Worm (Caenorhabditis elegans) whole organism, L2 larva: ENCODE results near the gene ZC204.13.

Source experiments
- aly-2 ChIP-seq: fragments of 150-350 bp; optimal IDR thresholded peaks from 2 replicates; lab custom pipeline; 2014; ENCODE audit warnings: missing biosample characterization, missing genetic modification characterization
- elt-3 ChIP-seq: sonication (generic microtip); optimal IDR thresholded peaks from 2 replicates; lab custom pipeline; 2017; ENCODE audit warnings: missing biosample characterization, missing genetic modification characterization
- nhr-77 ChIP-seq: fragments of 150-350 bp; optimal IDR thresholded peaks from 2 replicates; lab custom pipeline; 2014; ENCODE audit warnings: missing biosample characterization, missing genetic modification characterization
- unc-62 ChIP-seq: fragments of 150-350 bp; optimal IDR thresholded peaks from 2 replicates; lab custom pipeline; 2014; ENCODE audit warnings: missing biosample characterization, missing genetic modification reagents, missing genetic modification characterization

DNA sequence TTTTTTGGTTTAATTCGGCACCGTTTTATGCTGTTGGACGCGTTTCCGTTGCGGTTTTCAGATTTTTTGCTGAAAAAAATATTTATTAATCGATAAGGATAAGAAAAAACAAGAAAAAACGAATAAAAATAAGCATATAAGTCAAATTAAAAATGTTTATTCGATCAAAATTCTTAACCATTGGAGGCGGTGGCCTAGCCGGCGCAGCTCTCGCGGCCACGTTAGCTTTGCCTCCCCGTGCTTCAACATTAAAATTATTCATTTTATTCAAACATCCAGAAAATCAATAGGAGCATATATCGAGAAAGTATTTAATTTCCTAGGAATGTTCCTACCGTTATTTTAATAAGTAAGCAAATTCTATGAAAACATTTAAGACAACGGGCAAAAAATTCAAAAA, 2.1 kb upstream of the ZC204.13 start, which contains the start of gene ZC204.14:
- TF ChIP-seq aly-2 (tag; lab: Kevin White, UChicago) (no peak), elt-3 (tag; lab: Kevin White, UChicago) (no peak), nhr-77 (tag; lab: Kevin White, UChicago) (no peak), unc-62 (GFP tag; lab: Kevin White, UChicago) (no peak)
